Fruit fly (Drosophila melanogaster) whole organism: ENCODE measurements around the gene Drsl2.

Source experiments
- CG8478 ChIP-seq: fragments of >200 bp; optimal IDR thresholded peaks from 2 replicates; lab custom pipeline; 2018; ENCODE audit warnings: inconsistent platforms
- Dll ChIP-seq: fragments of >200 bp; optimal IDR thresholded peaks from 2 replicates; lab custom pipeline; 2017
- EcR ChIP-seq, 2 experiments: fragments of >200 bp; optimal IDR thresholded peaks; 2 replicates each; lab custom pipeline; 2017; ENCODE audit warnings: missing biosample characterization in 2 of 2, missing genetic modification characterization in 2 of 2, missing genetic modification reagents in 2 of 2
- pan ChIP-seq: fragments of >200 bp; optimal IDR thresholded peaks from 2 replicates; lab custom pipeline; 2017
- psq ChIP-seq: fragments of >200 bp; optimal IDR thresholded peaks from 2 replicates; lab custom pipeline; 2017
- usp ChIP-seq: fragments of >200 bp; optimal IDR thresholded peaks from 2 replicates; lab custom pipeline; 2017; ENCODE audit warnings: missing biosample characterization, missing genetic modification characterization, mixed read lengths

The Drsl2 gene

dm6 chr3L:3337345-3337928 is 23.3 kb downstream of the Drsl2 start:
- no peak for TF ChIP-seq usp (GFP tag; lab: Kevin White, UChicago)
- no peak for TF ChIP-seq EcR (GFP tag; optimal IDR thresholded peaks at IDR 0.05; lab: Kevin White, UChicago)
- no peak for TF ChIP-seq psq (lab: Kevin White, UChicago)
- no peak for TF ChIP-seq pan (lab: Kevin White, UChicago)

- TF ChIP-seq psq (lab: Kevin White, UChicago) = no peak
- TF ChIP-seq CG8478 (lab: Kevin White, UChicago) = no peak
- no peak for TF ChIP-seq EcR (GFP tag; optimal IDR thresholded peaks at IDR 0.05; lab: Kevin White, UChicago)
- no peak for TF ChIP-seq pan (lab: Kevin White, UChicago)
- no peak for TF ChIP-seq Dll (lab: Kevin White, UChicago)
- TF ChIP-seq usp (GFP tag; lab: Kevin White, UChicago) = no peak
Measured at dm6 chr3L:3338028-3338855, 24.1 kb downstream of the Drsl2 start.

dm6 chr3L:3338882-3339590 is 24.9 kb downstream of the Drsl2 start:
- no peak for TF ChIP-seq Dll (lab: Kevin White, UChicago)
- no peak for TF ChIP-seq EcR (GFP tag; optimal IDR thresholded peaks at IDR 0.05; lab: Kevin White, UChicago)
- TF ChIP-seq CG8478 (lab: Kevin White, UChicago) = no peak
- no peak for TF ChIP-seq pan (lab: Kevin White, UChicago)
- TF ChIP-seq psq (lab: Kevin White, UChicago) = no peak
- no peak for TF ChIP-seq usp (GFP tag; lab: Kevin White, UChicago)

dm6 chr3L:3339695-3340226 is 25.6 kb downstream of the Drsl2 start:
- TF ChIP-seq CG8478 (lab: Kevin White, UChicago) (no peak), psq (lab: Kevin White, UChicago) (no peak), usp (GFP tag; lab: Kevin White, UChicago) (no peak), EcR (GFP tag; optimal IDR thresholded peaks at IDR 0.05; lab: Kevin White, UChicago) (no peak)

- no peak for TF ChIP-seq EcR (GFP tag; optimal IDR thresholded peaks at IDR 0.05; lab: Kevin White, UChicago)
- no peak for TF ChIP-seq usp (GFP tag; lab: Kevin White, UChicago)
- no peak for TF ChIP-seq CG8478 (lab: Kevin White, UChicago)
- TF ChIP-seq Dll (lab: Kevin White, UChicago) = no peak
- TF ChIP-seq pan (lab: Kevin White, UChicago) = peak; percentile 82
Measured at dm6 chr3L:3342307-3342940, 28.3 kb downstream of the Drsl2 start.

- TF ChIP-seq psq (lab: Kevin White, UChicago) = no peak
- no peak for TF ChIP-seq EcR (GFP tag; optimal IDR thresholded peaks at IDR 0.05; lab: Kevin White, UChicago)
- no peak for TF ChIP-seq CG8478 (lab: Kevin White, UChicago)
Measured at dm6 chr3L:3343260-3343659, 29.1 kb downstream of the Drsl2 start.

dm6 chr3L:3344528-3344927 is 30.4 kb downstream of the Drsl2 start:
- TF ChIP-seq Dll (lab: Kevin White, UChicago) (no peak), pan (lab: Kevin White, UChicago) (no peak), CG8478 (lab: Kevin White, UChicago) (no peak), psq (lab: Kevin White, UChicago) (no peak), usp (GFP tag; lab: Kevin White, UChicago) (no peak), EcR (GFP tag; optimal IDR thresholded peaks at IDR 0.05; lab: Kevin White, UChicago) (no peak)

- TF ChIP-seq CG8478 (lab: Kevin White, UChicago) (no peak), EcR (GFP tag; optimal IDR thresholded peaks at IDR 0.05; lab: Kevin White, UChicago) (no peak), psq (lab: Kevin White, UChicago) (no peak), Dll (lab: Kevin White, UChicago) (no peak), pan (lab: Kevin White, UChicago) (no peak), usp (GFP tag; lab: Kevin White, UChicago) (no peak)
Measured at dm6 chr3L:3346294-3346693, 32.1 kb downstream of the Drsl2 start.

- TF ChIP-seq Dll (lab: Kevin White, UChicago) (no peak), psq (lab: Kevin White, UChicago) (no peak), EcR (GFP tag; optimal IDR thresholded peaks at IDR 0.05; lab: Kevin White, UChicago) (no peak), usp (GFP tag; lab: Kevin White, UChicago) (no peak), pan (lab: Kevin White, UChicago) (no peak), CG8478 (lab: Kevin White, UChicago) (no peak)
Measured at dm6 chr3L:3348956-3349824, 35.0 kb downstream of the Drsl2 start.

dm6 chr3L:3349825-3350123 is 35.6 kb downstream of the Drsl2 start:
- TF ChIP-seq psq (lab: Kevin White, UChicago) (no peak), CG8478 (lab: Kevin White, UChicago) (no peak)
